Worm (Caenorhabditis elegans): ENCODE measurements around the gene snr-3.

Gene snr-3

ce11 chrII:6486344-6486743, 3.2 kb downstream of the snr-3 start:
- TF ChIP-seq ces-1 (GFP tag; optimal IDR thresholded peaks at IDR 0.05) (no peak), zip-4 (GFP tag; optimal IDR thresholded peaks at IDR 0.05) (no peak), nhr-11 (tag; optimal IDR thresholded peaks at IDR 0.05) (no peak), mab-9 (GFP tag; IDR thresholded peaks at IDR 0.05) (no peak), tbx-2 (tag; optimal IDR thresholded peaks at IDR 0.05) (no peak), ceh-8 (GFP tag; optimal IDR thresholded peaks at IDR 0.05) (no peak), snu-23 (GFP tag; optimal IDR thresholded peaks at IDR 0.05) (peak; percentile 34), ztf-11 (tag; optimal IDR thresholded peaks at IDR 0.05) (no peak), unc-130 (tag; optimal IDR thresholded peaks at IDR 0.05) (peak; percentile 25), irx-1 (tag; optimal IDR thresholded peaks at IDR 0.05) (no peak), elt-2 (tag; optimal IDR thresholded peaks at IDR 0.05) (peak; percentile 2), vab-15 (tag; optimal IDR thresholded peaks at IDR 0.05) (peak; percentile 37), rnt-1 (tag; optimal IDR thresholded peaks at IDR 0.05) (peak; percentile 73), lin-35 (GFP tag; optimal IDR thresholded peaks at IDR 0.05) (peak in 1 of 2 experiments; percentile 2), nhr-71 (tag; optimal IDR thresholded peaks at IDR 0.05) (peak; percentile 72), ceh-82 (tag; optimal IDR thresholded peaks at IDR 0.05) (no peak), lin-14 (GFP tag; optimal IDR thresholded peaks at IDR 0.05) (peak; percentile 48), xbp-1 (tag; optimal IDR thresholded peaks at IDR 0.05) (no peak), nhr-76 (tag; optimal IDR thresholded peaks at IDR 0.05) (no peak), snpc-4 (tag; optimal IDR thresholded peaks at IDR 0.05) (no peak), ztf-4 (tag; optimal IDR thresholded peaks at IDR 0.05) (no peak), nhr-85 (tag) (no peak), egl-27 (tag; optimal IDR thresholded peaks at IDR 0.05) (no peak), efl-3 (GFP tag; optimal IDR thresholded peaks at IDR 0.05) (no peak), C16A3.4 (tag; optimal IDR thresholded peaks at IDR 0.05) (no peak), lsy-2 (tag; optimal IDR thresholded peaks at IDR 0.05) (peak; percentile 36 to 40), nhr-20 (tag; optimal IDR thresholded peaks at IDR 0.05) (peak; percentile 41), jun-1 (tag; optimal IDR thresholded peaks at IDR 0.05) (no peak), sptf-1 (tag; optimal IDR thresholded peaks at IDR 0.05) (no peak), nhr-19 (GFP tag; conservative IDR thresholded peaks at IDR 0.05) (peak; percentile 78), lin-39 (tag; optimal IDR thresholded peaks at IDR 0.05) (peak; percentile 59)

ce11 chrII:6484876-6485526, 4.6 kb downstream of the snr-3 start, which contains the start of the genes lido-16 and plpp-1.2:
TSS of gene lido-16 (minus strand) at chrII:6484976.
TSS of gene plpp-1.2 (plus strand) at chrII:6485476.
- TF ChIP-seq zip-4 (GFP tag; optimal IDR thresholded peaks at IDR 0.05) (no peak), unc-62 (GFP tag; optimal IDR thresholded peaks at IDR 0.05) (no peak), nhr-77 (tag; optimal IDR thresholded peaks at IDR 0.05) (no peak), C34B4.2 (tag; optimal IDR thresholded peaks at IDR 0.05) (no peak), snu-23 (GFP tag; optimal IDR thresholded peaks at IDR 0.05) (no peak), aly-2 (tag; optimal IDR thresholded peaks at IDR 0.05) (no peak), nhr-237 (tag; optimal IDR thresholded peaks at IDR 0.05) (no peak), unc-30 (tag; optimal IDR thresholded peaks at IDR 0.05) (no peak)

ce11 chrII:6482762-6483161, 6.8 kb downstream of the snr-3 start:
- no peak for TF ChIP-seq hlh-17 (GFP tag; optimal IDR thresholded peaks at IDR 0.05; ENCODE audit: borderline replicate concordance)
- TF ChIP-seq efl-3 (GFP tag; optimal IDR thresholded peaks at IDR 0.05) = no peak
- no peak for TF ChIP-seq lin-39 (tag; optimal IDR thresholded peaks at IDR 0.05)
- TF ChIP-seq vab-15 (tag; optimal IDR thresholded peaks at IDR 0.05) = no peak
- TF ChIP-seq pax-3 (tag; optimal IDR thresholded peaks at IDR 0.05) = no peak
- no peak for TF ChIP-seq swsn-7 (tag; optimal IDR thresholded peaks at IDR 0.05)
- TF ChIP-seq unc-86 (tag; optimal IDR thresholded peaks at IDR 0.05) = no peak
- no peak for TF ChIP-seq egl-13 (tag; optimal IDR thresholded peaks at IDR 0.05)
- TF ChIP-seq lin-14 (GFP tag; optimal IDR thresholded peaks at IDR 0.05) = peak; percentile 65
- peak; percentile 21 for TF ChIP-seq nhr-71 (tag; optimal IDR thresholded peaks at IDR 0.05)
- TF ChIP-seq ceh-88 (GFP tag; IDR thresholded peaks at IDR 0.05) = no peak
- TF ChIP-seq unc-130 (tag; optimal IDR thresholded peaks at IDR 0.05) = peak; percentile 19
- TF ChIP-seq efl-1 (optimal IDR thresholded peaks at IDR 0.05) = no peak
- TF ChIP-seq efl-1 (GFP tag; optimal IDR thresholded peaks at IDR 0.05 in 1 of 2) = peak in 1 of 2 experiments; percentile 81
- TF ChIP-seq grh-1 (GFP tag; IDR thresholded peaks at IDR 0.05) = no peak
- no peak for TF ChIP-seq mdl-1 (tag; optimal IDR thresholded peaks at IDR 0.05)
- TF ChIP-seq ama-1 (optimal IDR thresholded peaks at IDR 0.05) = no peak
- no peak for TF ChIP-seq tbx-2 (tag; optimal IDR thresholded peaks at IDR 0.05)
- TF ChIP-seq rnt-1 (tag; optimal IDR thresholded peaks at IDR 0.05) = peak; percentile 67
